Worm (Caenorhabditis elegans) whole organism, early embryonic: ENCODE results near the gene sre-5.

Source experiments
- B0310.2 ChIP-seq: sonication (generic microtip); optimal IDR thresholded peaks from 2 replicates; lab custom pipeline; 2016; ENCODE audit warnings: mild to moderate bottlenecking, missing genetic modification characterization, missing compliant biosample characterization
- ama-1 ChIP-seq: fragments of 150-350 bp; optimal IDR thresholded peaks from 2 replicates; lab custom pipeline; 2014
- ceh-13 ChIP-seq: fragments of 200-800 bp; sonication (Bioruptor generic); optimal IDR thresholded peaks from 2 replicates; lab custom pipeline; 2018; ENCODE audit warnings: mild to moderate bottlenecking, missing genetic modification characterization, missing compliant biosample characterization
- ceh-36 ChIP-seq: sonication (generic microtip); optimal IDR thresholded peaks from 2 replicates; lab custom pipeline; 2016; ENCODE audit warnings: missing genetic modification characterization, inconsistent platforms, missing compliant biosample characterization
- flt-1 ChIP-seq: fragments of 200-800 bp; sonication (Bioruptor generic); IDR thresholded peaks from 2 replicates; pipeline ENCODE4 v1.3.6; 2022; ENCODE audit warnings: missing genetic modification characterization, missing compliant biosample characterization
- hmbx-1 ChIP-seq: sonication (generic microtip); optimal IDR thresholded peaks from 2 replicates; lab custom pipeline; 2016; ENCODE audit warnings: mild to moderate bottlenecking, missing genetic modification characterization, missing compliant biosample characterization
- hmg-4 ChIP-seq: fragments of 200-800 bp; sonication (Bioruptor generic); optimal IDR thresholded peaks from 2 replicates; lab custom pipeline; 2018; ENCODE audit warnings: mild to moderate bottlenecking, missing genetic modification characterization, missing compliant biosample characterization
- hnd-1 ChIP-seq: sonication (generic microtip); optimal IDR thresholded peaks from 2 replicates; lab custom pipeline; 2016; ENCODE audit warnings: missing genetic modification characterization, missing compliant biosample characterization
- sea-1 ChIP-seq: fragments of 200-800 bp; sonication (Bioruptor generic); conservative IDR thresholded peaks from 2 replicates; pipeline ENCODE4 v1.3.6; 2022; ENCODE audit warnings: missing genetic modification characterization, missing compliant biosample characterization
- tbx-11 ChIP-seq: fragments of 200-800 bp; sonication (Bioruptor generic); IDR thresholded peaks from 2 replicates; pipeline ENCODE4 v1.3.6; 2022; ENCODE audit warnings: missing genetic modification characterization, missing compliant biosample characterization
- tbx-37 ChIP-seq: fragments of 200-800 bp; sonication (Bioruptor generic); conservative IDR thresholded peaks from 2 replicates; pipeline ENCODE4 v1.3.6; 2022; ENCODE audit warnings: missing genetic modification reagents, missing genetic modification characterization, missing compliant biosample characterization
- tra-4 ChIP-seq: sonication (generic microtip); optimal IDR thresholded peaks from 2 replicates; lab custom pipeline; 2017; ENCODE audit warnings: missing genetic modification characterization, missing compliant biosample characterization

ce11 chrIV:3598452-3598851 lies 33.5 kb downstream of the sre-5 start, which contains the start of gene Y37E11B.5:
- TF ChIP-seq B0310.2 (tag; lab: Kevin White, UChicago) (no peak), ama-1 (lab: Kevin White, UChicago) (no peak), sea-1 (no peak), hmg-4 (GFP tag; lab: Kevin White, UChicago) (no peak), tbx-11 (no peak), hmbx-1 (tag; lab: Kevin White, UChicago) (no peak), flt-1 (GFP tag; lab: Robert Waterston, UW) (no peak), tra-4 (tag; lab: Kevin White, UChicago) (no peak), ceh-13 (no peak), hnd-1 (tag; lab: Kevin White, UChicago) (no peak), ceh-36 (tag; lab: Kevin White, UChicago) (no peak), tbx-37 (GFP tag; lab: Robert Waterston, UW) (no peak)
